Worm (Caenorhabditis elegans): ENCODE results near the gene gst-7.
"Not testable (repeated sequence)": the region's sequence is repeated elsewhere in the genome, so short reads cannot be mapped to it uniquely, and the experiment has no call there.

The gst-7 gene

ce11 chrII:4916462-4916861 lies 34.6 kb downstream of the gst-7 start, which contains the start of gene msp-31:
msp-31 (minus strand) TSS chrII:4916562.
- not testable (repeated sequence) for TF ChIP-seq lsy-2 (tag; optimal IDR thresholded peaks at IDR 0.05); hmg-1.1 (GFP tag; IDR thresholded peaks at IDR 0.05); T20F7.1 (GFP tag; optimal IDR thresholded peaks at IDR 0.05)

ce11 chrII:4918501-4919021 lies 36.7 kb downstream of the gst-7 start:
- TF ChIP-seq unc-62 (GFP tag; optimal IDR thresholded peaks at IDR 0.05 in 1 of 2) (peak in 1 of 2 experiments; percentile 62), unc-62 (tag; optimal IDR thresholded peaks at IDR 0.05) (no peak), dmd-8 (GFP tag; IDR thresholded peaks at IDR 0.05) (no peak), snpc-1.2 (GFP tag; IDR thresholded peaks at IDR 0.05) (no peak), nhr-77 (tag; optimal IDR thresholded peaks at IDR 0.05) (no peak), jun-1 (tag; optimal IDR thresholded peaks at IDR 0.05) (no peak)

ce11 chrII:4920608-4921007 lies 38.7 kb downstream of the gst-7 start:
- TF ChIP-seq hif-1 (tag; optimal IDR thresholded peaks at IDR 0.05): no peak
- no peak for TF ChIP-seq ces-1 (GFP tag; optimal IDR thresholded peaks at IDR 0.05)
- peak; percentile 17 for TF ChIP-seq nhr-28 (tag; optimal IDR thresholded peaks at IDR 0.05)
- no peak for TF ChIP-seq ZK337.2 (GFP tag; IDR thresholded peaks at IDR 0.05)
- TF ChIP-seq nhr-237 (tag; optimal IDR thresholded peaks at IDR 0.05): no peak
- no peak for TF ChIP-seq Y48G9A.11 (GFP tag; IDR thresholded peaks at IDR 0.05)
- TF ChIP-seq aha-1 (tag): no peak
- TF ChIP-seq nhr-11 (tag; optimal IDR thresholded peaks at IDR 0.05): no peak
- no peak for TF ChIP-seq snpc-4 (tag; optimal IDR thresholded peaks at IDR 0.05)
- no peak for TF ChIP-seq nhr-42 (GFP tag; IDR thresholded peaks at IDR 0.05)
- no peak for TF ChIP-seq attf-4 (tag; optimal IDR thresholded peaks at IDR 0.05)
- TF ChIP-seq snpc-1.2 (GFP tag; IDR thresholded peaks at IDR 0.05): no peak
- no peak for TF ChIP-seq mep-1 (tag; optimal IDR thresholded peaks at IDR 0.05)
- peak; percentile 42 for TF ChIP-seq dve-1 (tag; optimal IDR thresholded peaks at IDR 0.05; ENCODE audit: insufficient read depth)
- peak; percentile 63 for TF ChIP-seq pqm-1 (tag; optimal IDR thresholded peaks at IDR 0.05)
- TF ChIP-seq pha-4 (GFP tag; IDR thresholded peaks at IDR 0.05): no peak
- TF ChIP-seq pha-4 (tag; optimal IDR thresholded peaks at IDR 0.05): no peak
- no peak for TF ChIP-seq daf-19 (GFP tag; conservative IDR thresholded peaks at IDR 0.05)
- no peak for TF ChIP-seq tag-97 (GFP tag; IDR thresholded peaks at IDR 0.05)
- TF ChIP-seq arid-1 (GFP tag; conservative IDR thresholded peaks at IDR 0.05): no peak
- no peak for TF ChIP-seq lim-7 (GFP tag; IDR thresholded peaks at IDR 0.05)
- TF ChIP-seq nhr-10 (tag; optimal IDR thresholded peaks at IDR 0.05): no peak
- no peak for TF ChIP-seq dmd-8 (GFP tag; IDR thresholded peaks at IDR 0.05)
- TF ChIP-seq F37D6.2 (tag; optimal IDR thresholded peaks at IDR 0.05): no peak
- no peak for TF ChIP-seq ceh-82 (tag; optimal IDR thresholded peaks at IDR 0.05)
- peak; percentile 6 for TF ChIP-seq hlh-11 (tag; optimal IDR thresholded peaks at IDR 0.05)
- no peak for TF ChIP-seq mxl-2 (GFP tag; conservative IDR thresholded peaks at IDR 0.05)
- TF ChIP-seq hlh-30 (tag; optimal IDR thresholded peaks at IDR 0.05; ENCODE audit: insufficient read depth): no peak

- TF ChIP-seq unc-62 (GFP tag; optimal IDR thresholded peaks at IDR 0.05 in 1 of 2): peak in 1 of 2 experiments; percentile 96
- TF ChIP-seq unc-62 (tag; optimal IDR thresholded peaks at IDR 0.05): no peak
- TF ChIP-seq aha-1 (tag): peak; percentile 12
- no peak for TF ChIP-seq lin-29 (GFP tag; IDR thresholded peaks at IDR 0.05)
Observed at ce11 chrII:4924729-4925128, 42.9 kb downstream of the gst-7 start.

Data from whole organism, L4 larva.